Fruit fly (Drosophila melanogaster): ENCODE results near the gene cona.

The cona gene

DNA sequence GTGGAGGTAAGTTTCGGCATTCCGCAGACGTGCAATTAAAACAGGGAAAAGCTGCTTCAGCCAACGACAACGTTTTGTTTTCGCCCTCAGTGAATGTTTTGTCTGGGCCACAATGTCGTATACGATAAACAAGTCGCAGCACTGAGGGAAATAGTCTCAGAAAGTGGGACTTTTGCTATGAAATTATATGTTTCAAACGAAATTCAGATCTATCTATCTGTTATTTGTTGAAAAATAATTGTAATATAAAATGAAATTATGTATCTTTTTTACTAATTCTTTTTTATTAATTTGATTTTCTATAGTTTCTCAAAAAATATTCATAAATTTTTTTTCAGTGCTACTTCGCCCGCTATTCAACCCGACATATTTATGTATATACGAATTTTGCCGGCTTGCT is 7.8 kb downstream of the cona start (continued):
- TF ChIP-seq Doc2 (GFP tag; IDR thresholded peaks at IDR 0.05) (no peak), CG9609 (GFP tag; optimal IDR thresholded peaks at IDR 0.05) (no peak), scrt (GFP tag; optimal IDR thresholded peaks at IDR 0.05) (no peak), CG4282 (GFP tag; optimal IDR thresholded peaks at IDR 0.05) (no peak), CG17359 (tag; optimal IDR thresholded peaks at IDR 0.05) (no peak), CG6765 (GFP tag; optimal IDR thresholded peaks at IDR 0.05) (peak; percentile 15), CG15514 (GFP tag; optimal IDR thresholded peaks at IDR 0.05) (no peak), Bteb2 (GFP tag; optimal IDR thresholded peaks at IDR 0.05) (no peak), CG3281 (GFP tag; optimal IDR thresholded peaks at IDR 0.05) (peak; percentile 7), Lhr (GFP tag; optimal IDR thresholded peaks at IDR 0.05) (no peak), HLHmδ (GFP tag; optimal IDR thresholded peaks at IDR 0.05) (no peak), bab2 (GFP tag; optimal IDR thresholded peaks at IDR 0.05) (peak; percentile 6), CG7357 (GFP tag; IDR thresholded peaks at IDR 0.05) (no peak), pb (GFP tag; optimal IDR thresholded peaks at IDR 0.05) (no peak), sr (GFP tag; IDR thresholded peaks at IDR 0.05) (no peak), Scr (GFP tag; IDR thresholded peaks at IDR 0.05; ENCODE audit: partially characterized antibody) (no peak), pros (GFP tag; optimal IDR thresholded peaks at IDR 0.05) (no peak), maf-S (GFP tag; optimal IDR thresholded peaks at IDR 0.05) (no peak), h (optimal IDR thresholded peaks at IDR 0.05) (no peak), CHES-1-like (GFP tag; optimal IDR thresholded peaks at IDR 0.05) (no peak), NC2α (GFP tag; optimal IDR thresholded peaks at IDR 0.05) (no peak), CG15073 (GFP tag; optimal IDR thresholded peaks at IDR 0.05) (no peak), z (GFP tag; IDR thresholded peaks at IDR 0.05) (no peak), CG9817 (tag; optimal IDR thresholded peaks at IDR 0.05) (peak; percentile 39), jumu (GFP tag; optimal IDR thresholded peaks at IDR 0.05) (no peak), phol (tag; optimal IDR thresholded peaks at IDR 0.05) (peak; percentile 28), dm (GFP tag; optimal IDR thresholded peaks at IDR 0.05) (no peak), CG16779 (GFP tag; IDR thresholded peaks at IDR 0.05) (no peak), Asciz (GFP tag; optimal IDR thresholded peaks at IDR 0.05) (no peak), sug (tag; optimal IDR thresholded peaks at IDR 0.05) (peak; percentile 32), H15 (GFP tag; IDR thresholded peaks at IDR 0.05) (0 out of 3 replicates have a peak, but pooled peaks have one; percentile 37), CG4820 (GFP tag; optimal IDR thresholded peaks at IDR 0.05) (no peak), sens-2 (GFP tag; IDR thresholded peaks at IDR 0.05) (no peak), chif (GFP tag; optimal IDR thresholded peaks at IDR 0.05) (no peak), CG10959 (GFP tag; IDR thresholded peaks at IDR 0.05) (no peak), CG2116 (GFP tag; optimal IDR thresholded peaks at IDR 0.05) (no peak), tup (GFP tag; optimal IDR thresholded peaks at IDR 0.05) (peak; percentile 3), CG8089 (GFP tag; optimal IDR thresholded peaks at IDR 0.05) (no peak), ara (GFP tag; IDR thresholded peaks at IDR 0.05) (peak; percentile 14; the same call in 1 of the 2 replicates), ssp (GFP tag; IDR thresholded peaks at IDR 0.05) (no peak), CG4424 (GFP tag; optimal IDR thresholded peaks at IDR 0.05) (no peak), jing (GFP tag; optimal IDR thresholded peaks at IDR 0.05) (no peak), gem (tag; optimal IDR thresholded peaks at IDR 0.05) (peak; percentile 79), CG34224 (GFP tag; IDR thresholded peaks at IDR 0.05; ENCODE audit: partially characterized antibody) (no peak), CG9932 (GFP tag; IDR thresholded peaks at IDR 0.05) (peak; percentile 73), Spps (tag; optimal IDR thresholded peaks at IDR 0.05) (no peak), CG8388 (GFP tag; optimal IDR thresholded peaks at IDR 0.05) (peak; percentile 55), fd64A (GFP tag; optimal IDR thresholded peaks at IDR 0.05) (no peak), HLH54F (GFP tag; optimal IDR thresholded peaks at IDR 0.05) (no peak), Hr51 (GFP tag; optimal IDR thresholded peaks at IDR 0.05) (no peak), az2 (GFP tag; optimal IDR thresholded peaks at IDR 0.05) (peak; percentile 45), CG4360 (GFP tag; IDR thresholded peaks at IDR 0.05) (no peak)
